Worm (Caenorhabditis elegans) whole organism, L4 larva: ENCODE measurements around the gene marc-2.

ENCODE experiments used
- D1046.2 ChIP-seq: fragments of 200-800 bp; sonication (Bioruptor generic); IDR thresholded peaks from 2 replicates; pipeline ENCODE4 v1.3.6; 2022; ENCODE audit warnings: missing genetic modification characterization, missing compliant biosample characterization
- F26F4.8 ChIP-seq: fragments of 200-800 bp; sonication (Bioruptor generic); conservative IDR thresholded peaks from 2 replicates; pipeline ENCODE4 v1.3.6; 2022; ENCODE audit warnings: missing genetic modification characterization, missing compliant biosample characterization
- F37D6.2 ChIP-seq: sonication (generic microtip); optimal IDR thresholded peaks from 2 replicates; lab custom pipeline; 2016; ENCODE audit warnings: mild to moderate bottlenecking, missing genetic modification characterization, missing compliant biosample characterization
- F49E8.2 ChIP-seq: sonication (generic microtip); optimal IDR thresholded peaks from 2 replicates; lab custom pipeline; 2016; ENCODE audit warnings: missing compliant biosample characterization, mild to moderate bottlenecking, missing genetic modification characterization, borderline replicate concordance
- R02D3.7 ChIP-seq: fragments of 150-350 bp; sonication (generic microtip); optimal IDR thresholded peaks from 3 replicates; lab custom pipeline; 2014; ENCODE audit warnings: missing biosample characterization, missing genetic modification characterization
- T20F7.1 ChIP-seq: fragments of 200-800 bp; sonication (Bioruptor generic); optimal IDR thresholded peaks from 2 replicates; lab custom pipeline; 2018; ENCODE audit warnings: mild to moderate bottlenecking, missing genetic modification characterization, missing compliant biosample characterization
- Y105C5A.15 ChIP-seq: fragments of 200-800 bp; sonication (Bioruptor generic); IDR thresholded peaks from 2 replicates; pipeline ENCODE4 v1.3.6; 2022; ENCODE audit warnings: missing genetic modification characterization, missing compliant biosample characterization
- Y5F2A.4 ChIP-seq: fragments of 200-800 bp; sonication (Bioruptor generic); optimal IDR thresholded peaks from 2 replicates; lab custom pipeline; 2018; ENCODE audit warnings: mild to moderate bottlenecking, missing genetic modification characterization, missing compliant biosample characterization
- ZK546.5 ChIP-seq, 2 experiments: sonication (generic microtip); optimal IDR thresholded peaks; 2 replicates each; lab custom pipeline; 2017; ENCODE audit warnings: missing biosample characterization in 2 of 2, missing genetic modification characterization in 2 of 2
- aly-2 ChIP-seq: sonication (generic microtip); optimal IDR thresholded peaks from 2 replicates; lab custom pipeline; 2018; ENCODE audit warnings: missing biosample characterization, missing genetic modification characterization
- ama-1 ChIP-seq: fragments of 150-350 bp; optimal IDR thresholded peaks from 2 replicates; lab custom pipeline; 2014; ENCODE audit warnings: inconsistent platforms, mixed read lengths
- arid-1 ChIP-seq: fragments of 200-800 bp; sonication (Bioruptor generic); conservative IDR thresholded peaks from 2 replicates; pipeline ENCODE4 v1.3.6; 2022; ENCODE audit warnings: missing genetic modification reagents, missing genetic modification characterization, missing compliant biosample characterization
- ceh-28 ChIP-seq: fragments of 150-350 bp; optimal IDR thresholded peaks from 2 replicates; lab custom pipeline; 2014; ENCODE audit warnings: missing biosample characterization, missing genetic modification reagents, missing genetic modification characterization
- ceh-32 ChIP-seq: sonication (generic microtip); optimal IDR thresholded peaks from 2 replicates; lab custom pipeline; 2016; ENCODE audit warnings: mild to moderate bottlenecking, missing genetic modification characterization, missing compliant biosample characterization; ENCODE audit not compliant: poor library complexity
- ceh-44 ChIP-seq: fragments of 200-800 bp; sonication (Bioruptor generic); IDR thresholded peaks from 2 replicates; pipeline ENCODE4 v1.3.6; 2022; ENCODE audit warnings: missing genetic modification reagents, missing genetic modification characterization, missing compliant biosample characterization
- ceh-62 ChIP-seq: sonication (generic microtip); optimal IDR thresholded peaks from 2 replicates; lab custom pipeline; 2017; ENCODE audit warnings: missing biosample characterization, missing genetic modification characterization
- ceh-82 ChIP-seq: sonication (generic microtip); optimal IDR thresholded peaks from 2 replicates; lab custom pipeline; 2017; ENCODE audit warnings: missing biosample characterization, missing genetic modification characterization
- cey-2 ChIP-seq: sonication (generic microtip); optimal IDR thresholded peaks from 3 replicates; lab custom pipeline; 2017; ENCODE audit warnings: missing genetic modification characterization, mild to moderate bottlenecking, missing compliant biosample characterization, antibody characterized with exemption, borderline replicate concordance; ENCODE audit not compliant: insufficient read depth
- daf-12 ChIP-seq: fragments of 150-350 bp; optimal IDR thresholded peaks from 2 replicates; lab custom pipeline; 2014; ENCODE audit warnings: missing biosample characterization, missing genetic modification reagents, missing genetic modification characterization
- daf-8 ChIP-seq: fragments of 200-800 bp; sonication (Bioruptor generic); IDR thresholded peaks from 2 replicates; pipeline ENCODE4 v1.3.6; 2022; ENCODE audit warnings: missing genetic modification characterization, missing compliant biosample characterization
- dmd-8 ChIP-seq: fragments of 200-800 bp; sonication (Bioruptor generic); IDR thresholded peaks from 2 replicates; pipeline ENCODE4 v1.3.6; 2022; ENCODE audit warnings: missing genetic modification characterization, missing compliant biosample characterization
- duxl-1 ChIP-seq: sonication (generic microtip); optimal IDR thresholded peaks from 2 replicates; lab custom pipeline; 2016; ENCODE audit warnings: mild to moderate bottlenecking, missing genetic modification characterization, moderate library complexity, missing compliant biosample characterization; ENCODE audit not compliant: poor library complexity
- dve-1 ChIP-seq: sonication (generic microtip); optimal IDR thresholded peaks from 2 replicates; lab custom pipeline; 2017; ENCODE audit warnings: antibody characterized with exemption, mild to moderate bottlenecking, missing genetic modification characterization, missing compliant biosample characterization; ENCODE audit not compliant: insufficient read depth
- fkh-10 ChIP-seq: fragments of 150-350 bp; optimal IDR thresholded peaks from 2 replicates; lab custom pipeline; 2014; ENCODE audit warnings: missing biosample characterization, missing genetic modification reagents, missing genetic modification characterization
- fos-1 ChIP-seq: fragments of 150-350 bp; optimal IDR thresholded peaks from 2 replicates; lab custom pipeline; 2014; ENCODE audit warnings: missing biosample characterization, missing genetic modification characterization
- gei-8 ChIP-seq: fragments of 200-800 bp; sonication (Bioruptor generic); optimal IDR thresholded peaks from 2 replicates; lab custom pipeline; 2018; ENCODE audit warnings: mild to moderate bottlenecking, missing genetic modification characterization, missing compliant biosample characterization
- hif-1 ChIP-seq, 2 experiments: sonication (generic microtip); optimal IDR thresholded peaks; 2 replicates each; lab custom pipeline; 2016 to 2017; ENCODE audit warnings: missing compliant biosample characterization in 2 of 2, missing genetic modification characterization in 2 of 2, missing genetic modification reagents in 2 of 2, missing genotype in 2 of 2, mild to moderate bottlenecking in 1 of 2
- jun-1 ChIP-seq: fragments of 150-350 bp; optimal IDR thresholded peaks from 2 replicates; lab custom pipeline; 2014; ENCODE audit warnings: missing biosample characterization, missing genetic modification reagents, missing genetic modification characterization
- lim-7 ChIP-seq: fragments of 200-800 bp; sonication (Bioruptor generic); IDR thresholded peaks from 2 replicates; pipeline ENCODE4 v1.3.6; 2022; ENCODE audit warnings: missing genetic modification characterization, missing compliant biosample characterization
- lin-1 ChIP-seq: fragments of 200-800 bp; sonication (Bioruptor generic); IDR thresholded peaks from 2 replicates; pipeline ENCODE4 v1.3.6; 2022; ENCODE audit warnings: missing genetic modification reagents, missing genetic modification characterization, missing compliant biosample characterization
- lin-13 ChIP-seq: fragments of 150-350 bp; optimal IDR thresholded peaks from 2 replicates; lab custom pipeline; 2014; ENCODE audit warnings: missing biosample characterization, missing genetic modification reagents, missing genetic modification characterization
- lin-29 ChIP-seq: fragments of 200-800 bp; sonication (Bioruptor generic); IDR thresholded peaks from 2 replicates; pipeline ENCODE4 v1.3.6; 2022; ENCODE audit warnings: missing genetic modification reagents, missing genetic modification characterization, missing compliant biosample characterization
- lin-38 ChIP-seq: fragments of 200-800 bp; sonication (Bioruptor generic); IDR thresholded peaks from 2 replicates; pipeline ENCODE4 v1.3.6; 2022; ENCODE audit warnings: missing genetic modification reagents, missing genetic modification characterization, missing compliant biosample characterization
- lir-3 ChIP-seq: sonication (generic microtip); optimal IDR thresholded peaks from 2 replicates; lab custom pipeline; 2016; ENCODE audit warnings: mild to moderate bottlenecking, missing genetic modification characterization, missing compliant biosample characterization
- mdl-1 ChIP-seq, 2 experiments: fragments of 150-350 bp in 1 of 2; sonication (generic microtip) in 1 of 2; optimal IDR thresholded peaks; 2 replicates each; lab custom pipeline; 2014 to 2017; ENCODE audit warnings: missing biosample characterization in 2 of 2, missing genetic modification characterization in 2 of 2
- mdt-29 ChIP-seq: fragments of 200-800 bp; sonication (Bioruptor generic); IDR thresholded peaks from 2 replicates; pipeline ENCODE4 v1.3.6; 2022; ENCODE audit warnings: missing genetic modification reagents, missing genetic modification characterization, missing compliant biosample characterization
- mxl-3 ChIP-seq: fragments of 200-800 bp; sonication (Bioruptor generic); optimal IDR thresholded peaks from 2 replicates; lab custom pipeline; 2018; ENCODE audit warnings: mild to moderate bottlenecking, missing genetic modification characterization, missing compliant biosample characterization
- nhr-10 ChIP-seq: fragments of 150-350 bp; optimal IDR thresholded peaks from 2 replicates; lab custom pipeline; 2014; ENCODE audit warnings: missing biosample characterization, missing genetic modification characterization
- nhr-11 ChIP-seq: fragments of 150-350 bp; optimal IDR thresholded peaks from 2 replicates; lab custom pipeline; 2014; ENCODE audit warnings: missing biosample characterization, missing genetic modification characterization
- nhr-111 ChIP-seq: fragments of 200-800 bp; sonication (Bioruptor generic); optimal IDR thresholded peaks from 2 replicates; lab custom pipeline; 2018; ENCODE audit warnings: mild to moderate bottlenecking, missing genetic modification characterization, missing compliant biosample characterization
- nhr-28 ChIP-seq: fragments of 150-350 bp; optimal IDR thresholded peaks from 2 replicates; lab custom pipeline; 2014; ENCODE audit warnings: missing biosample characterization, missing genetic modification characterization
- nhr-42 ChIP-seq: fragments of 200-800 bp; sonication (Bioruptor generic); IDR thresholded peaks from 2 replicates; pipeline ENCODE4 v1.3.6; 2022; ENCODE audit warnings: missing genetic modification characterization, missing compliant biosample characterization
- nhr-76 ChIP-seq: fragments of 150-350 bp; optimal IDR thresholded peaks from 2 replicates; lab custom pipeline; 2014; ENCODE audit warnings: missing biosample characterization, missing genetic modification characterization
- nhr-77 ChIP-seq: fragments of 150-350 bp; optimal IDR thresholded peaks from 2 replicates; lab custom pipeline; 2014; ENCODE audit warnings: missing biosample characterization, missing genetic modification characterization
- php-3 ChIP-seq: fragments of 200-800 bp; sonication (Bioruptor generic); IDR thresholded peaks from 2 replicates; pipeline ENCODE4 v1.3.6; 2022; ENCODE audit warnings: missing genetic modification reagents, missing genetic modification characterization, missing compliant biosample characterization
- sdz-12 ChIP-seq: fragments of 200-800 bp; sonication (Bioruptor generic); optimal IDR thresholded peaks from 2 replicates; lab custom pipeline; 2018; ENCODE audit warnings: mild to moderate bottlenecking, missing genetic modification characterization, missing compliant biosample characterization
- snpc-4 ChIP-seq: fragments of 150-350 bp; optimal IDR thresholded peaks from 2 replicates; lab custom pipeline; 2014; ENCODE audit warnings: missing biosample characterization, missing genetic modification characterization
- tag-97 ChIP-seq: fragments of 200-800 bp; sonication (Bioruptor generic); IDR thresholded peaks from 2 replicates; pipeline ENCODE4 v1.3.6; 2022; ENCODE audit warnings: missing genetic modification characterization, missing compliant biosample characterization
- unc-39 ChIP-seq: sonication (generic microtip); optimal IDR thresholded peaks from 2 replicates; lab custom pipeline; 2017; ENCODE audit warnings: missing biosample characterization, missing genetic modification characterization
- unc-62 ChIP-seq, 3 experiments: fragments of 150-350 bp in 1 of 3; sonication (generic microtip); optimal IDR thresholded peaks in 2 of 3; peaks in 1 of 3; 1 replicate in 1 of 3; 2 replicates in 2 of 3; lab custom pipeline; 2014 to 2017; ENCODE audit warnings: missing biosample characterization in 3 of 3, missing genetic modification characterization in 3 of 3, missing genetic modification reagents in 3 of 3, missing genotype in 1 of 3
- zip-11 ChIP-seq: fragments of 200-800 bp; sonication (Bioruptor generic); IDR thresholded peaks from 2 replicates; pipeline ENCODE4 v1.3.6; 2022; ENCODE audit warnings: missing genetic modification characterization, missing compliant biosample characterization
- ztf-7 ChIP-seq: fragments of 150-350 bp; optimal IDR thresholded peaks from 2 replicates; lab custom pipeline; 2014; ENCODE audit warnings: missing biosample characterization, missing genetic modification characterization

Gene marc-2

DNA sequence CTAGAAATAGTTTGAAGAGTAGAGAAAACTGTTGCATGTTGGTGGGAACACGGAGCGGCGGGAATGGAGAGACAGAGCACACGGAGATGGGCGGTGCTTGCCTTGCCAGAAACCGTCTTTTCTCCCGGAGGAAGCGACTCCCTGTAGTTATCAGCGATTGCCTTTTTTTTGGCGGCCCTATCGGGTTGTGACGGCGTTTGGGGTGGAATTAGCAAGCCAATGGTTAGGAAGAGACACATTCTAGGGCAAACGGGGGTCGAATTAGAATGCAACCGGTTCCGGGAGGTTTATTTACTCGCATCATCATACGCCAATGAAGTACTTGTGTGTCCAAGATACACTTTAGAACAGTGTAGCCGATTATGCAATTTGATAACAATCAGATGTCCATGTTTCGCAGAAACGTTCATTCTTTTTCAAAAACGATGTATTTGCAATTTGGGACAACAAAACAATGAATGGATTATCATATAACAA lies 3.1 kb downstream of the marc-2 start, which contains the start of gene lact-3 (continued):
- TF ChIP-seq cey-2 (no peak), ceh-82 (no peak), lin-1 (GFP tag; lab: Robert Waterston, UW) (no peak), sdz-12 (GFP tag; lab: Kevin White, UChicago) (no peak), unc-62 (GFP tag; optimal IDR thresholded peaks at IDR 0.05 in 1 of 2; lab: Kevin White, UChicago) (peak in 1 of 2 experiments; percentile 3), unc-62 (tag; optimal IDR thresholded peaks at IDR 0.05; lab: Kevin White, UChicago) (no peak), hif-1 (tag; optimal IDR thresholded peaks at IDR 0.05; lab: Kevin White, UChicago) (no peak), lir-3 (tag; lab: Kevin White, UChicago) (no peak), tag-97 (GFP tag; lab: Robert Waterston, UW) (no peak), zip-11 (GFP tag; lab: Robert Waterston, UW) (no peak), lin-38 (GFP tag; lab: Robert Waterston, UW) (peak; percentile 69), gei-8 (no peak), nhr-77 (tag; lab: Kevin White, UChicago) (no peak), nhr-11 (tag; lab: Kevin White, UChicago) (no peak), F37D6.2 (tag; lab: Kevin White, UChicago) (no peak), ceh-44 (no peak), ceh-28 (no peak), dmd-8 (GFP tag; lab: Robert Waterston, UW) (no peak), lim-7 (GFP tag; lab: Robert Waterston, UW) (peak; percentile 50; the same call in 1 of the 2 replicates), arid-1 (no peak), nhr-111 (GFP tag; lab: Kevin White, UChicago) (peak; percentile 41), mxl-3 (GFP tag; lab: Kevin White, UChicago) (peak; percentile 25), F49E8.2 (tag; lab: Kevin White, UChicago) (no peak), D1046.2 (GFP tag; lab: Robert Waterston, UW) (no peak), unc-39 (no peak), F26F4.8 (0 out of 2 replicates have a peak, but pooled peaks have one; percentile 40), lin-13 (GFP tag; lab: Kevin White, UChicago) (no peak), nhr-28 (tag; lab: Kevin White, UChicago) (peak; percentile 65), R02D3.7 (no peak), nhr-42 (GFP tag; lab: Robert Waterston, UW) (peak; percentile 49; the same call in 1 of the 2 replicates), nhr-10 (no peak), daf-8 (GFP tag; lab: Robert Waterston, UW) (no peak), ZK546.5 (tag; optimal IDR thresholded peaks at IDR 0.05; lab: Kevin White, UChicago) (no peak), mdl-1 (tag; optimal IDR thresholded peaks at IDR 0.05; lab: Kevin White, UChicago) (no peak), ceh-62 (tag; lab: Kevin White, UChicago) (no peak), Y105C5A.15 (GFP tag; lab: Robert Waterston, UW) (no peak), T20F7.1 (GFP tag; lab: Kevin White, UChicago) (no peak), mdt-29 (GFP tag; lab: Robert Waterston, UW) (no peak), lin-29 (GFP tag; lab: Robert Waterston, UW) (no peak), php-3 (GFP tag; lab: Robert Waterston, UW) (peak; percentile 51; the same call in 1 of the 2 replicates), nhr-76 (no peak), duxl-1 (tag; lab: Kevin White, UChicago) (no peak), aly-2 (tag; lab: Kevin White, UChicago) (no peak), Y5F2A.4 (GFP tag; lab: Kevin White, UChicago) (peak; percentile 20), ceh-32 (tag; lab: Kevin White, UChicago) (no peak), fos-1 (tag; lab: Kevin White, UChicago) (no peak), jun-1 (tag; lab: Kevin White, UChicago) (no peak), snpc-4 (tag; lab: Kevin White, UChicago) (no peak), ztf-7 (tag; lab: Kevin White, UChicago) (no peak), fkh-10 (GFP tag; lab: Kevin White, UChicago) (no peak), daf-12 (no peak), ama-1 (lab: Kevin White, UChicago) (peak; percentile 58), dve-1 (tag; lab: Kevin White, UChicago) (no peak)
